Worm (Caenorhabditis elegans) whole organism, early embryonic: ENCODE measurements around the gene R09D1.12.

Experiments
- F13C5.2 ChIP-seq: sonication (generic microtip); optimal IDR thresholded peaks from 2 replicates; lab custom pipeline; 2017; ENCODE audit warnings: mild to moderate bottlenecking, missing genetic modification characterization, inconsistent platforms, missing compliant biosample characterization
- ama-1 ChIP-seq: fragments of 150-350 bp; optimal IDR thresholded peaks from 2 replicates; lab custom pipeline; 2014
- flt-1 ChIP-seq: fragments of 200-800 bp; sonication (Bioruptor generic); IDR thresholded peaks from 2 replicates; pipeline ENCODE4 v1.3.6; 2022; ENCODE audit warnings: missing genetic modification characterization, missing compliant biosample characterization
- pes-1 ChIP-seq: fragments of 200-800 bp; sonication (Bioruptor generic); IDR thresholded peaks from 2 replicates; pipeline ENCODE4 v1.3.6; 2022; ENCODE audit warnings: missing genetic modification reagents, missing genetic modification characterization, missing compliant biosample characterization
- tbx-37 ChIP-seq: fragments of 200-800 bp; sonication (Bioruptor generic); conservative IDR thresholded peaks from 2 replicates; pipeline ENCODE4 v1.3.6; 2022; ENCODE audit warnings: missing genetic modification reagents, missing genetic modification characterization, missing compliant biosample characterization

- TF ChIP-seq ama-1 (lab: Kevin White, UChicago) (no peak), F13C5.2 (no peak), tbx-37 (GFP tag; lab: Robert Waterston, UW) (no peak), flt-1 (GFP tag; lab: Robert Waterston, UW) (no peak), pes-1 (GFP tag; lab: Robert Waterston, UW) (no peak)
Measured at ce11 chrII:9487337-9487950, 35.4 kb upstream of the R09D1.12 start, which contains the start of gene T19H5.4.
